Worm (Caenorhabditis elegans) whole organism, L4 larva: Measurements from ENCODE around the gene F10C1.23.

Experiments
- F37D6.2 ChIP-seq: sonication (generic microtip); optimal IDR thresholded peaks from 2 replicates; lab custom pipeline; 2016; ENCODE audit warnings: mild to moderate bottlenecking, missing genetic modification characterization, missing compliant biosample characterization
- T20F7.1 ChIP-seq: fragments of 200-800 bp; sonication (Bioruptor generic); optimal IDR thresholded peaks from 2 replicates; lab custom pipeline; 2018; ENCODE audit warnings: mild to moderate bottlenecking, missing genetic modification characterization, missing compliant biosample characterization
- Y105C5A.15 ChIP-seq: fragments of 200-800 bp; sonication (Bioruptor generic); IDR thresholded peaks from 2 replicates; pipeline ENCODE4 v1.3.6; 2022; ENCODE audit warnings: missing genetic modification characterization, missing compliant biosample characterization
- ZK337.2 ChIP-seq: fragments of 200-800 bp; sonication (Bioruptor generic); IDR thresholded peaks from 2 replicates; pipeline ENCODE4 v1.3.6; 2022; ENCODE audit warnings: missing genetic modification reagents, missing genetic modification characterization, missing compliant biosample characterization
- ZK546.5 ChIP-seq, 2 experiments: sonication (generic microtip); optimal IDR thresholded peaks; 2 replicates each; lab custom pipeline; 2017; ENCODE audit warnings: missing biosample characterization in 2 of 2, missing genetic modification characterization in 2 of 2
- aha-1 ChIP-seq: fragments of 150-350 bp; peaks from one replicate; lab custom pipeline; 2014; ENCODE audit warnings: missing biosample characterization, missing genetic modification characterization
- ama-1 ChIP-seq: fragments of 150-350 bp; optimal IDR thresholded peaks from 2 replicates; lab custom pipeline; 2014; ENCODE audit warnings: inconsistent platforms, mixed read lengths
- ceh-82 ChIP-seq: sonication (generic microtip); optimal IDR thresholded peaks from 2 replicates; lab custom pipeline; 2017; ENCODE audit warnings: missing biosample characterization, missing genetic modification characterization
- ces-1 ChIP-seq: fragments of 150-350 bp; sonication (generic microtip); optimal IDR thresholded peaks from 4 replicates; lab custom pipeline; 2014; ENCODE audit warnings: missing biosample characterization, missing genetic modification reagents, missing genetic modification characterization
- daf-12 ChIP-seq: fragments of 150-350 bp; optimal IDR thresholded peaks from 2 replicates; lab custom pipeline; 2014; ENCODE audit warnings: missing biosample characterization, missing genetic modification reagents, missing genetic modification characterization
- daf-16 ChIP-seq, 3 experiments: sonication (generic microtip); optimal IDR thresholded peaks; 2 replicates each; lab custom pipeline; 2016 to 2017; ENCODE audit warnings: missing genetic modification characterization in 3 of 3, missing genetic modification reagents in 3 of 3, mild to moderate bottlenecking in 2 of 3, missing compliant biosample characterization in 2 of 3, missing biosample characterization in 1 of 3, moderate library complexity in 1 of 3
- dmd-6 ChIP-seq: fragments of 200-800 bp; sonication (Bioruptor generic); IDR thresholded peaks from 2 replicates; pipeline ENCODE4 v1.3.6; 2022; ENCODE audit warnings: missing genetic modification reagents, missing genetic modification characterization, missing compliant biosample characterization
- dmd-9 ChIP-seq: fragments of 200-800 bp; sonication (Bioruptor generic); IDR thresholded peaks from 2 replicates; pipeline ENCODE4 v1.3.6; 2022; ENCODE audit warnings: missing genetic modification reagents, missing genetic modification characterization, missing compliant biosample characterization
- dve-1 ChIP-seq: sonication (generic microtip); optimal IDR thresholded peaks from 2 replicates; lab custom pipeline; 2017; ENCODE audit warnings: antibody characterized with exemption, mild to moderate bottlenecking, missing genetic modification characterization, missing compliant biosample characterization; ENCODE audit not compliant: insufficient read depth
- egl-27 ChIP-seq: sonication (generic microtip); optimal IDR thresholded peaks from 3 replicates; lab custom pipeline; 2017; ENCODE audit warnings: missing biosample characterization, missing genetic modification reagents, missing genetic modification characterization
- fos-1 ChIP-seq: fragments of 150-350 bp; optimal IDR thresholded peaks from 2 replicates; lab custom pipeline; 2014; ENCODE audit warnings: missing biosample characterization, missing genetic modification characterization
- gei-8 ChIP-seq: fragments of 200-800 bp; sonication (Bioruptor generic); optimal IDR thresholded peaks from 2 replicates; lab custom pipeline; 2018; ENCODE audit warnings: mild to moderate bottlenecking, missing genetic modification characterization, missing compliant biosample characterization
- hlh-11 ChIP-seq: fragments of 200-800 bp; sonication (Bioruptor generic); optimal IDR thresholded peaks from 2 replicates; lab custom pipeline; 2018; ENCODE audit warnings: mild to moderate bottlenecking, missing genetic modification characterization, missing compliant biosample characterization
- hlh-30 ChIP-seq: sonication (generic microtip); optimal IDR thresholded peaks from 2 replicates; lab custom pipeline; 2017; ENCODE audit warnings: antibody characterized with exemption, mild to moderate bottlenecking, missing genetic modification characterization, missing compliant biosample characterization; ENCODE audit not compliant: insufficient read depth
- lin-1 ChIP-seq: fragments of 200-800 bp; sonication (Bioruptor generic); IDR thresholded peaks from 2 replicates; pipeline ENCODE4 v1.3.6; 2022; ENCODE audit warnings: missing genetic modification reagents, missing genetic modification characterization, missing compliant biosample characterization
- lin-13 ChIP-seq: fragments of 150-350 bp; optimal IDR thresholded peaks from 2 replicates; lab custom pipeline; 2014; ENCODE audit warnings: missing biosample characterization, missing genetic modification reagents, missing genetic modification characterization
- lin-15B ChIP-seq: fragments of 150-350 bp; sonication (generic microtip); optimal IDR thresholded peaks from 3 replicates; lab custom pipeline; 2014; ENCODE audit warnings: missing biosample characterization, missing genetic modification characterization
- lin-38 ChIP-seq: fragments of 200-800 bp; sonication (Bioruptor generic); IDR thresholded peaks from 2 replicates; pipeline ENCODE4 v1.3.6; 2022; ENCODE audit warnings: missing genetic modification reagents, missing genetic modification characterization, missing compliant biosample characterization
- lir-3 ChIP-seq: sonication (generic microtip); optimal IDR thresholded peaks from 2 replicates; lab custom pipeline; 2016; ENCODE audit warnings: mild to moderate bottlenecking, missing genetic modification characterization, missing compliant biosample characterization
- madf-5 ChIP-seq, 2 experiments: fragments of 200-800 bp; sonication (Bioruptor generic); IDR thresholded peaks; 2 replicates each; pipeline ENCODE4 v1.3.6; 2022; ENCODE audit warnings: missing compliant biosample characterization in 2 of 2, missing genetic modification characterization in 2 of 2
- mdt-29 ChIP-seq: fragments of 200-800 bp; sonication (Bioruptor generic); IDR thresholded peaks from 2 replicates; pipeline ENCODE4 v1.3.6; 2022; ENCODE audit warnings: missing genetic modification reagents, missing genetic modification characterization, missing compliant biosample characterization
- mep-1 ChIP-seq: fragments of 150-350 bp; sonication (generic microtip); optimal IDR thresholded peaks from 3 replicates; lab custom pipeline; 2014; ENCODE audit warnings: missing biosample characterization, missing genetic modification characterization
- mes-2 ChIP-seq: sonication (generic microtip); optimal IDR thresholded peaks from 2 replicates; lab custom pipeline; 2016; ENCODE audit warnings: missing genotype, mild to moderate bottlenecking, missing genetic modification characterization, missing compliant biosample characterization; ENCODE audit not compliant: poor library complexity, severe bottlenecking
- mxl-2 ChIP-seq: fragments of 200-800 bp; sonication (Bioruptor generic); conservative IDR thresholded peaks from 2 replicates; pipeline ENCODE4 v1.3.6; 2022; ENCODE audit warnings: missing genetic modification reagents, missing genetic modification characterization, missing compliant biosample characterization
- mxl-3 ChIP-seq: fragments of 200-800 bp; sonication (Bioruptor generic); optimal IDR thresholded peaks from 2 replicates; lab custom pipeline; 2018; ENCODE audit warnings: mild to moderate bottlenecking, missing genetic modification characterization, missing compliant biosample characterization
- nhr-102 ChIP-seq: sonication (generic microtip); optimal IDR thresholded peaks from 2 replicates; lab custom pipeline; 2016; ENCODE audit warnings: mild to moderate bottlenecking, missing genetic modification characterization, moderate library complexity, missing compliant biosample characterization
- nhr-237 ChIP-seq: sonication (generic microtip); optimal IDR thresholded peaks from 2 replicates; lab custom pipeline; 2017; ENCODE audit warnings: missing biosample characterization, missing genetic modification characterization
- nhr-28 ChIP-seq: fragments of 150-350 bp; optimal IDR thresholded peaks from 2 replicates; lab custom pipeline; 2014; ENCODE audit warnings: missing biosample characterization, missing genetic modification characterization
- nhr-41 ChIP-seq: fragments of 200-800 bp; sonication (Bioruptor generic); IDR thresholded peaks from 2 replicates; pipeline ENCODE4 v1.3.6; 2022; ENCODE audit warnings: missing genetic modification reagents, missing genetic modification characterization, missing compliant biosample characterization
- nhr-48 ChIP-seq: sonication (generic microtip); optimal IDR thresholded peaks from 2 replicates; lab custom pipeline; 2016; ENCODE audit warnings: mild to moderate bottlenecking, missing genetic modification characterization, missing compliant biosample characterization
- nhr-6 ChIP-seq: fragments of 150-350 bp; optimal IDR thresholded peaks from 2 replicates; lab custom pipeline; 2014; ENCODE audit warnings: missing biosample characterization, missing genetic modification characterization
- nhr-77 ChIP-seq: fragments of 150-350 bp; optimal IDR thresholded peaks from 2 replicates; lab custom pipeline; 2014; ENCODE audit warnings: missing biosample characterization, missing genetic modification characterization
- php-3 ChIP-seq: fragments of 200-800 bp; sonication (Bioruptor generic); IDR thresholded peaks from 2 replicates; pipeline ENCODE4 v1.3.6; 2022; ENCODE audit warnings: missing genetic modification reagents, missing genetic modification characterization, missing compliant biosample characterization
- pqm-1 ChIP-seq: sonication (generic microtip); optimal IDR thresholded peaks from 2 replicates; lab custom pipeline; 2017; ENCODE audit warnings: missing biosample characterization, missing genetic modification characterization
- skn-1 ChIP-seq: fragments of 150-350 bp; optimal IDR thresholded peaks from 2 replicates; lab custom pipeline; 2014; ENCODE audit warnings: missing biosample characterization, missing genetic modification characterization
- spr-1 ChIP-seq: sonication (generic microtip); optimal IDR thresholded peaks from 2 replicates; lab custom pipeline; 2016; ENCODE audit warnings: mild to moderate bottlenecking, missing genetic modification characterization, missing compliant biosample characterization
- tag-97 ChIP-seq: fragments of 200-800 bp; sonication (Bioruptor generic); IDR thresholded peaks from 2 replicates; pipeline ENCODE4 v1.3.6; 2022; ENCODE audit warnings: missing genetic modification characterization, missing compliant biosample characterization
- tra-1 ChIP-seq: fragments of 200-800 bp; sonication (Bioruptor generic); IDR thresholded peaks from 2 replicates; pipeline ENCODE4 v1.3.6; 2022; ENCODE audit warnings: missing genetic modification reagents, missing genetic modification characterization, missing compliant biosample characterization
- unc-130 ChIP-seq: sonication (generic microtip); optimal IDR thresholded peaks from 2 replicates; lab custom pipeline; 2016; ENCODE audit warnings: missing genetic modification reagents, missing genetic modification characterization, missing compliant biosample characterization
- vab-7 ChIP-seq: fragments of 200-800 bp; sonication (Bioruptor generic); IDR thresholded peaks from 2 replicates; pipeline ENCODE4 v1.3.6; 2022; ENCODE audit warnings: missing genetic modification reagents, missing genetic modification characterization, missing compliant biosample characterization
- zfp-2 ChIP-seq: sonication (generic microtip); optimal IDR thresholded peaks from 2 replicates; lab custom pipeline; 2016; ENCODE audit warnings: mild to moderate bottlenecking, missing genetic modification characterization, missing compliant biosample characterization

The F10C1.23 gene

DNA sequence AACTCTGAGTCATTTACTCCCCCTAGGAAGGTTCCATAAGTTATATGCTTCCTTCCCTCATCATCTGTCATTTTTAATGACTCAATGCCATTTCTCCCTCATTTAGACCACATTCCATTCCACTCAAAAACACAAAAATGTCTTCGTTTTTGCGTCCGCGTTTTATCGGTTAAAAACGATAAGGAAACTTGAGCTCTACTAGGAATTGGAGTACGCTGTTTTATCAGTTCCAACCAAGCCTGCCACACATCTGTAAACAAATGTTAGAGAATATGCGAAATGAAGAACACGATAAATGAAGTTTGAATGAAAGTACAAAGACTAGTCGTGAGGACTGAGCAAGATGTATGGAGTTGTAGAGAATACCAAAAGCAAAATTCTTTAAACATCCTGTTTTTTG, 9.4 kb upstream of the F10C1.23 start (continued):
- TF ChIP-seq lir-3 (tag; lab: Kevin White, UChicago) (no peak), egl-27 (tag; lab: Kevin White, UChicago) (no peak), spr-1 (tag; lab: Kevin White, UChicago) (no peak), dmd-9 (GFP tag; lab: Robert Waterston, UW) (no peak), ZK546.5 (tag; optimal IDR thresholded peaks at IDR 0.05; lab: Kevin White, UChicago) (no peak), dmd-6 (GFP tag; lab: Robert Waterston, UW) (peak; percentile 87), vab-7 (GFP tag; lab: Robert Waterston, UW) (no peak), zfp-2 (tag; lab: Kevin White, UChicago) (no peak), mep-1 (tag; lab: Kevin White, UChicago) (peak; percentile 40), F37D6.2 (tag; lab: Kevin White, UChicago) (no peak), skn-1 (tag; lab: Kevin White, UChicago) (no peak), fos-1 (no peak), mxl-2 (GFP tag; lab: Robert Waterston, UW) (no peak), hlh-30 (tag; lab: Kevin White, UChicago) (no peak), nhr-102 (tag; lab: Kevin White, UChicago) (no peak), madf-5 (GFP tag; IDR thresholded peaks at IDR 0.05; lab: Robert Waterston, UW) (no peak), nhr-28 (tag; lab: Kevin White, UChicago) (peak; percentile 72), Y105C5A.15 (GFP tag; lab: Robert Waterston, UW) (no peak), tag-97 (GFP tag; lab: Robert Waterston, UW) (no peak), nhr-48 (tag; lab: Kevin White, UChicago) (peak; percentile 27), unc-130 (no peak), mdt-29 (GFP tag; lab: Robert Waterston, UW) (no peak), ces-1 (no peak), nhr-6 (tag; lab: Kevin White, UChicago) (no peak), php-3 (GFP tag; lab: Robert Waterston, UW) (peak; percentile 28; the same call in 1 of the 2 replicates), ceh-82 (tag; lab: Kevin White, UChicago) (no peak), lin-38 (GFP tag; lab: Robert Waterston, UW) (no peak)

DNA sequence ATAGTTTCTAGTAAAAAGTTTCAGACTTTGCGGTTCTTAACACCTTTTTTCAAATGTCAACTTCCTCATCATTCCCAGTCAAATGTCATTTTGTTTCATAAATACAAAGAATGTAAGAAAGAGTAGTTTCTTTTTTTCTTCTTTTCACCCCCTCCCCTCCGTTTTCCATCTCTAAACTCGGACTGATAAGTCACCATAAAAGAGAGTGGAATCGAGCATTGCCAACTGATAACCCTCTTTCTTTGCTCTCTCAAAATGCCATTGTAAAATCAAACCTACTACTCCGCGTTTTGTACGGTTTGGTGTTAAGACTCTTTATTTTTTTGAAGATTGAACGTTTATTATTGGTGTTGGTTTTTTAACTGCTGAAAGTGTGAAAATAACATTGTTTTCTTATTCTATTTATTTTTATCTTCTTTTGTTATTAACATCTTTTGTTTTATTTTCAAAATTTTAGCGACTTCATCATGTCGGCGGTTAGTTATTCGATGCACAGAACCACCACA, 8.1 kb upstream of the F10C1.23 start, which contains the start of gene ifb-2:
ifb-2 (plus strand) TSS at position 456 of the 506 bp plus-strand sequence.
- TF ChIP-seq lin-15B (tag; lab: Kevin White, UChicago), result no peak
- no peak for TF ChIP-seq nhr-237 (tag; lab: Kevin White, UChicago)
- peak; percentile 80 for TF ChIP-seq nhr-28 (tag; lab: Kevin White, UChicago)
- peak; percentile 23 for TF ChIP-seq nhr-77 (tag; lab: Kevin White, UChicago)
- no peak for TF ChIP-seq daf-16 (GFP tag; optimal IDR thresholded peaks at IDR 0.05; lab: Kevin White, UChicago)
- peak; percentile 44 for TF ChIP-seq daf-16 (tag; optimal IDR thresholded peaks at IDR 0.05; lab: Kevin White, UChicago)
- peak; percentile 62 for TF ChIP-seq hlh-11 (tag; lab: Kevin White, UChicago)
- TF ChIP-seq lin-13, result no peak
- peak; percentile 65 for TF ChIP-seq dmd-6 (GFP tag; lab: Robert Waterston, UW)
- TF ChIP-seq dve-1, result peak; percentile 44
- peak; percentile 25 for TF ChIP-seq nhr-6 (tag; lab: Kevin White, UChicago)
- TF ChIP-seq pqm-1 (tag; lab: Kevin White, UChicago), result peak; percentile 94
- 0 out of 2 replicates have a peak, but pooled peaks have one; percentile 48 for TF ChIP-seq nhr-41 (GFP tag; lab: Robert Waterston, UW)

DNA sequence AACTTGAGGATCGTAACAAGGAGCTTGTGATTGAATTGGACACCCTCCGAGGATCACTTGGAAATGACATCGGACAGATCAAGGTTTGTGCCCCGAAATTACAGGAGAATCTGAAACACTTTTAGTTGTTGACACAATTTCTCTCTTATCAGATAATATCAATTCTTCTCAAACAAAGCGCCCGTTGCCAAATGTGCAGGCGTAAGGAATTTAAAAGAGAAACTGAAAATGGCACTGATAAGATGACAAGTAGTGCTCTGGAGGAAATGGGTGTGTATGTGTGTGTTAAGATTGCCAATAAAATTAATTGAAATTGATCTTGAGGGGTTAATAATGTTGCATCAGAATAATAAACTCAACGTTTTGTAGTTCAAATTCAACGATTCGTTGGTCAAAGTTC, 6.5 kb upstream of the F10C1.23 start:
- TF ChIP-seq nhr-28 (tag; lab: Kevin White, UChicago) (peak; percentile 85), ama-1 (lab: Kevin White, UChicago) (peak; percentile 8), ZK337.2 (GFP tag; lab: Robert Waterston, UW) (no peak), nhr-77 (tag; lab: Kevin White, UChicago) (peak; percentile 69), pqm-1 (tag; lab: Kevin White, UChicago) (peak; percentile 92), daf-16 (GFP tag; optimal IDR thresholded peaks at IDR 0.05; lab: Kevin White, UChicago) (no peak), daf-16 (tag; optimal IDR thresholded peaks at IDR 0.05; lab: Kevin White, UChicago) (peak; percentile 79), mep-1 (tag; lab: Kevin White, UChicago) (no peak), dmd-9 (GFP tag; lab: Robert Waterston, UW) (no peak), daf-12 (no peak), mes-2 (tag; lab: Kevin White, UChicago) (peak; percentile 9), gei-8 (GFP tag; lab: Kevin White, UChicago) (no peak), dmd-6 (GFP tag; lab: Robert Waterston, UW) (peak; percentile 72), hlh-11 (tag; lab: Kevin White, UChicago) (peak; percentile 60), lin-1 (GFP tag; lab: Robert Waterston, UW) (0 out of 2 replicates have a peak, but pooled peaks have one; percentile 23), mxl-3 (peak; percentile 17), aha-1 (tag; lab: Kevin White, UChicago) (peak; percentile 17), dve-1 (peak; percentile 77), T20F7.1 (GFP tag; lab: Kevin White, UChicago) (no peak), tra-1 (GFP tag; lab: Robert Waterston, UW) (0 out of 2 replicates have a peak, but pooled peaks have one; percentile 49)
- TF ChIP-seq, all 104 proteins: peak for 13
